Fruit fly (Drosophila melanogaster) whole organism, embryonic: ENCODE measurements around the gene tHMG1.

Experiments
- ATbp ChIP-seq: fragments of 200-800 bp; sonication (Bioruptor generic); optimal IDR thresholded peaks from 2 replicates; lab custom pipeline; 2017; ENCODE audit warnings: missing biosample characterization, mild to moderate bottlenecking, missing genetic modification characterization, missing genetic modification reagents
- Antp ChIP-seq: fragments of 200-800 bp; sonication (Bioruptor generic); optimal IDR thresholded peaks from 3 replicates; lab custom pipeline; 2016; ENCODE audit warnings: missing biosample characterization, missing genetic modification characterization
- Asciz ChIP-seq: fragments of 200-800 bp; sonication (Bioruptor generic); optimal IDR thresholded peaks from 2 replicates; lab custom pipeline; 2017; ENCODE audit warnings: missing biosample characterization, mild to moderate bottlenecking, missing genetic modification characterization, missing genetic modification reagents
- C15 ChIP-seq: fragments of 200-800 bp; sonication (Bioruptor generic); IDR thresholded peaks from 3 replicates; pipeline ENCODE4 v1.3.6; 2022; ENCODE audit warnings: missing biosample characterization, missing genetic modification characterization
- CG10209 ChIP-seq: fragments of 200-800 bp; sonication (Bioruptor generic); optimal IDR thresholded peaks from 3 replicates; lab custom pipeline; 2017; ENCODE audit warnings: missing biosample characterization, mild to moderate bottlenecking, missing genetic modification characterization, missing genetic modification reagents
- CG12104 ChIP-seq: fragments of 200-800 bp; sonication (Bioruptor generic); optimal IDR thresholded peaks from 3 replicates; lab custom pipeline; 2016; ENCODE audit warnings: missing biosample characterization, missing genetic modification characterization
- CG12744 ChIP-seq: fragments of 200-800 bp; sonication (Bioruptor generic); optimal IDR thresholded peaks from 2 replicates; lab custom pipeline; 2016; ENCODE audit warnings: missing biosample characterization, missing genetic modification characterization
- CG12769 ChIP-seq: fragments of 200-800 bp; sonication (Bioruptor generic); optimal IDR thresholded peaks from 2 replicates; lab custom pipeline; 2019; ENCODE audit warnings: missing biosample characterization, mild to moderate bottlenecking, missing genetic modification characterization, moderate library complexity
- CG13894 ChIP-seq: fragments of 200-800 bp; sonication (Bioruptor generic); optimal IDR thresholded peaks from 3 replicates; lab custom pipeline; 2018; ENCODE audit warnings: missing biosample characterization, mild to moderate bottlenecking, missing genetic modification characterization, moderate library complexity
- CG16779 ChIP-seq: fragments of 200-800 bp; sonication (Bioruptor generic); IDR thresholded peaks from 2 replicates; pipeline ENCODE4 v1.3.6; 2022; ENCODE audit warnings: missing biosample characterization, missing genetic modification characterization
- CG17186 ChIP-seq: fragments of 200-800 bp; sonication (Bioruptor generic); optimal IDR thresholded peaks from 3 replicates; lab custom pipeline; 2017; ENCODE audit warnings: missing biosample characterization, missing genetic modification reagents, missing genetic modification characterization
- CG17912 ChIP-seq: fragments of 200-800 bp; sonication (Bioruptor generic); optimal IDR thresholded peaks from 2 replicates; lab custom pipeline; 2018; ENCODE audit warnings: missing biosample characterization, mild to moderate bottlenecking, missing genetic modification characterization
- CG2875 ChIP-seq: fragments of 200-800 bp; sonication (Bioruptor generic); optimal IDR thresholded peaks from 2 replicates; lab custom pipeline; 2017; ENCODE audit warnings: missing biosample characterization, mild to moderate bottlenecking, missing genetic modification characterization, missing genetic modification reagents
- CG30403 ChIP-seq: fragments of 200-800 bp; sonication (Bioruptor generic); optimal IDR thresholded peaks from 3 replicates; lab custom pipeline; 2016; ENCODE audit warnings: missing biosample characterization, missing genetic modification characterization
- CG30431 ChIP-seq: fragments of 200-800 bp; sonication (Bioruptor generic); optimal IDR thresholded peaks from 2 replicates; lab custom pipeline; 2017; ENCODE audit warnings: missing biosample characterization, missing genetic modification characterization
- CG31365 ChIP-seq: fragments of 200-800 bp; sonication (Bioruptor generic); optimal IDR thresholded peaks from 2 replicates; lab custom pipeline; 2018; ENCODE audit warnings: missing biosample characterization, mild to moderate bottlenecking, missing genetic modification characterization
- CG31388 ChIP-seq: fragments of 200-800 bp; sonication (Bioruptor generic); optimal IDR thresholded peaks from 2 replicates; lab custom pipeline; 2016; ENCODE audit warnings: missing biosample characterization, missing genetic modification characterization
- CG4820 ChIP-seq: fragments of 200-800 bp; sonication (Bioruptor generic); optimal IDR thresholded peaks from 3 replicates; lab custom pipeline; 2016; ENCODE audit warnings: missing biosample characterization, missing genetic modification characterization
- CG5180 ChIP-seq: fragments of 200-800 bp; sonication (Bioruptor generic); optimal IDR thresholded peaks from 3 replicates; lab custom pipeline; 2017; ENCODE audit warnings: missing biosample characterization, missing genetic modification characterization, mild to moderate bottlenecking, moderate library complexity, missing genetic modification reagents
- CG9215 ChIP-seq: fragments of 200-800 bp; sonication (Bioruptor generic); IDR thresholded peaks from 2 replicates; pipeline ENCODE4 v1.3.6; 2022; ENCODE audit warnings: missing biosample characterization, missing genetic modification characterization
- Drgx ChIP-seq: fragments of 200-800 bp; sonication (Bioruptor generic); IDR thresholded peaks from 2 replicates; pipeline ENCODE4 v1.3.6; 2022; ENCODE audit warnings: missing biosample characterization, missing genetic modification characterization
- E2f1 ChIP-seq: fragments of 200-800 bp; sonication (Bioruptor generic); IDR thresholded peaks from 2 replicates; pipeline ENCODE4 v1.3.6; 2022; ENCODE audit warnings: missing biosample characterization, missing genetic modification characterization
- Elba2 ChIP-seq: fragments of 200-800 bp; sonication (Bioruptor generic); optimal IDR thresholded peaks from 3 replicates; lab custom pipeline; 2016; ENCODE audit warnings: missing biosample characterization, missing genetic modification characterization
- HLH3B ChIP-seq: fragments of 200-800 bp; sonication (Bioruptor generic); IDR thresholded peaks from 2 replicates; pipeline ENCODE4 v1.3.6; 2022; ENCODE audit warnings: missing biosample characterization, missing genetic modification characterization
- Rfx ChIP-seq: fragments of 200-800 bp; sonication (Bioruptor generic); IDR thresholded peaks from 2 replicates; pipeline ENCODE4 v1.3.6; 2022; ENCODE audit warnings: missing biosample characterization, missing genetic modification characterization
- Side ChIP-seq: fragments of 200-800 bp; sonication (Bioruptor generic); optimal IDR thresholded peaks from 2 replicates; lab custom pipeline; 2016; ENCODE audit warnings: missing biosample characterization, missing genetic modification characterization
- Sry-δ ChIP-seq: fragments of 200-800 bp; sonication (Bioruptor generic); optimal IDR thresholded peaks from 2 replicates; lab custom pipeline; 2016; ENCODE audit warnings: missing biosample characterization, missing genetic modification characterization
- Trl ChIP-seq, 3 experiments: fragments of >200 bp in 2 of 3; fragments of 200-800 bp in 1 of 3; sonication (Bioruptor generic) in 1 of 3; optimal IDR thresholded peaks; 2 replicates in 1 of 3; 3 replicates in 2 of 3; lab custom pipeline; 2016 to 2017; ENCODE audit warnings: missing biosample characterization in 1 of 3, missing genetic modification characterization in 1 of 3
- YL-1 ChIP-seq: fragments of 200-800 bp; sonication (Bioruptor generic); optimal IDR thresholded peaks from 3 replicates; lab custom pipeline; 2017; ENCODE audit warnings: missing biosample characterization, mild to moderate bottlenecking, missing genetic modification characterization
- ac ChIP-seq: fragments of 200-800 bp; sonication (Bioruptor generic); optimal IDR thresholded peaks from 3 replicates; lab custom pipeline; 2017; ENCODE audit warnings: missing biosample characterization, mild to moderate bottlenecking, missing genetic modification characterization
- cato ChIP-seq: fragments of 200-800 bp; sonication (Bioruptor generic); optimal IDR thresholded peaks from 2 replicates; lab custom pipeline; 2016; ENCODE audit warnings: missing biosample characterization, missing genetic modification characterization, borderline replicate concordance
- crc ChIP-seq: fragments of 200-800 bp; sonication (Bioruptor generic); optimal IDR thresholded peaks from 2 replicates; lab custom pipeline; 2016; ENCODE audit warnings: missing biosample characterization, missing genetic modification characterization
- emc ChIP-seq: fragments of 200-800 bp; sonication (Bioruptor generic); optimal IDR thresholded peaks from 2 replicates; lab custom pipeline; 2016; ENCODE audit warnings: missing biosample characterization, missing genetic modification characterization
- ems ChIP-seq: fragments of 200-800 bp; sonication (Bioruptor generic); optimal IDR thresholded peaks from 3 replicates; lab custom pipeline; 2016; ENCODE audit warnings: missing biosample characterization, missing genetic modification characterization
- hth ChIP-seq: fragments of >200 bp; optimal IDR thresholded peaks from 2 replicates; lab custom pipeline; 2017; ENCODE audit warnings: inconsistent platforms
- ind ChIP-seq: fragments of 200-800 bp; sonication (Bioruptor generic); optimal IDR thresholded peaks from 3 replicates; lab custom pipeline; 2016; ENCODE audit warnings: missing biosample characterization, missing genetic modification characterization
- jigr1 ChIP-seq: fragments of 200-800 bp; sonication (Bioruptor generic); IDR thresholded peaks from 3 replicates; pipeline ENCODE4 v1.3.6; 2022; ENCODE audit warnings: missing biosample characterization, missing genetic modification characterization
- kah ChIP-seq: fragments of 200-800 bp; sonication (Bioruptor generic); optimal IDR thresholded peaks from 2 replicates; lab custom pipeline; 2018; ENCODE audit warnings: missing biosample characterization, mild to moderate bottlenecking, missing genetic modification characterization
- mld ChIP-seq: fragments of 200-800 bp; sonication (Bioruptor generic); IDR thresholded peaks from 3 replicates; pipeline ENCODE4 v1.3.6; 2022; ENCODE audit warnings: missing biosample characterization, missing genetic modification characterization; ENCODE audit not compliant: partially characterized antibody
- org-1 ChIP-seq: fragments of 200-800 bp; sonication (Bioruptor generic); optimal IDR thresholded peaks from 2 replicates; lab custom pipeline; 2017; ENCODE audit warnings: missing biosample characterization, missing genetic modification characterization
- psq ChIP-seq: fragments of 200-800 bp; sonication (Bioruptor generic); optimal IDR thresholded peaks from 2 replicates; lab custom pipeline; 2017; ENCODE audit warnings: missing biosample characterization, missing genetic modification characterization
- pum ChIP-seq: fragments of 200-800 bp; sonication (Bioruptor generic); optimal IDR thresholded peaks from 2 replicates; lab custom pipeline; 2016; ENCODE audit warnings: missing biosample characterization, missing genetic modification characterization
- pzg ChIP-seq: fragments of 200-800 bp; sonication (Bioruptor generic); optimal IDR thresholded peaks from 3 replicates; lab custom pipeline; 2018; ENCODE audit warnings: missing biosample characterization, mild to moderate bottlenecking, missing genetic modification characterization, moderate library complexity
- run ChIP-seq: fragments of 200-800 bp; sonication (Bioruptor generic); optimal IDR thresholded peaks from 3 replicates; lab custom pipeline; 2018; ENCODE audit warnings: missing biosample characterization, mild to moderate bottlenecking, missing genetic modification characterization
- sisA ChIP-seq: fragments of 200-800 bp; sonication (Bioruptor generic); IDR thresholded peaks from 2 replicates; pipeline ENCODE4 v1.3.6; 2022; ENCODE audit warnings: missing biosample characterization, missing genetic modification characterization
- so ChIP-seq: fragments of 200-800 bp; sonication (Bioruptor generic); IDR thresholded peaks from 3 replicates; pipeline ENCODE4 v1.3.6; 2022; ENCODE audit warnings: missing biosample characterization, missing genetic modification characterization
- stwl ChIP-seq: fragments of 200-800 bp; sonication (Bioruptor generic); optimal IDR thresholded peaks from 3 replicates; lab custom pipeline; 2018; ENCODE audit warnings: missing biosample characterization, mild to moderate bottlenecking, missing genetic modification characterization, moderate library complexity
- tio ChIP-seq: fragments of 200-800 bp; sonication (Bioruptor generic); optimal IDR thresholded peaks from 2 replicates; lab custom pipeline; 2017; ENCODE audit warnings: missing biosample characterization, missing genetic modification characterization, inconsistent platforms
- unc-4 ChIP-seq: fragments of 200-800 bp; sonication (Bioruptor generic); IDR thresholded peaks from 2 replicates; pipeline ENCODE4 v1.3.6; 2022; ENCODE audit warnings: missing biosample characterization, missing genetic modification characterization; ENCODE audit not compliant: partially characterized antibody
- wor ChIP-seq: fragments of 200-800 bp; sonication (Bioruptor generic); IDR thresholded peaks from 2 replicates; pipeline ENCODE4 v1.3.6; 2022; ENCODE audit warnings: missing biosample characterization, missing genetic modification characterization

Gene tHMG1

dm6 chr3R:22524344-22525072 is 32.9 kb downstream of the tHMG1 start (continued):
- no peak for TF ChIP-seq Drgx (GFP tag; lab: Robert Waterston, UW)
- TF ChIP-seq CG5180 (GFP tag; lab: Kevin White, UChicago): peak; percentile 79
- TF ChIP-seq sisA (GFP tag; lab: Robert Waterston, UW): no peak
- TF ChIP-seq C15: no peak
- TF ChIP-seq CG12744 (GFP tag; lab: Kevin White, UChicago): no peak
- peak; percentile 59 for TF ChIP-seq run (tag; lab: Kevin White, UChicago)
- TF ChIP-seq CG10209 (GFP tag; lab: Kevin White, UChicago): peak; percentile 68
- peak; percentile 38 for TF ChIP-seq tio (GFP tag; lab: Kevin White, UChicago)
- no peak for TF ChIP-seq CG30431
- TF ChIP-seq YL-1 (GFP tag; lab: Kevin White, UChicago): peak; percentile 5
- TF ChIP-seq CG31388: no peak
- TF ChIP-seq ATbp: peak; percentile 95
- TF ChIP-seq wor (GFP tag; lab: Robert Waterston, UW): no peak
- TF ChIP-seq CG17912 (GFP tag; lab: Kevin White, UChicago): peak; percentile 77
- peak; percentile 1 for TF ChIP-seq crc (GFP tag; lab: Kevin White, UChicago)
- TF ChIP-seq emc (GFP tag; lab: Kevin White, UChicago): no peak
- TF ChIP-seq CG2875 (GFP tag; lab: Kevin White, UChicago): peak; percentile 79
- no peak for TF ChIP-seq hth
- TF ChIP-seq Sry-δ (GFP tag; lab: Kevin White, UChicago): peak; percentile 9
- no peak for TF ChIP-seq stwl (tag; lab: Kevin White, UChicago)
- TF ChIP-seq unc-4 (GFP tag; lab: Robert Waterston, UW): no peak
- TF ChIP-seq CG9215: no peak
- peak; percentile 29 for TF ChIP-seq CG4820 (GFP tag; lab: Kevin White, UChicago)
- peak; percentile 14 for TF ChIP-seq CG12104 (GFP tag; lab: Kevin White, UChicago)
- no peak for TF ChIP-seq ind (GFP tag; lab: Kevin White, UChicago)
- TF ChIP-seq ac (GFP tag; lab: Kevin White, UChicago): no peak
- peak; percentile 10 for TF ChIP-seq ems (GFP tag; lab: Kevin White, UChicago)
- TF ChIP-seq CG16779 (GFP tag; lab: Robert Waterston, UW): no peak
- peak; percentile 4 for TF ChIP-seq psq (GFP tag; lab: Kevin White, UChicago)
- TF ChIP-seq pum (GFP tag; lab: Kevin White, UChicago): no peak
- TF ChIP-seq Elba2 (GFP tag; lab: Kevin White, UChicago): no peak
- peak; percentile 58 for TF ChIP-seq cato (GFP tag; lab: Kevin White, UChicago)
- TF ChIP-seq org-1 (GFP tag; lab: Kevin White, UChicago): peak; percentile 81
- TF ChIP-seq HLH3B (GFP tag; lab: Robert Waterston, UW): peak; percentile 42; the same call in 1 of the 2 replicates
- TF ChIP-seq so (GFP tag; lab: Robert Waterston, UW): peak; percentile 69; the same call in 2 of the 3 replicates
- peak; percentile 40 for TF ChIP-seq CG12769 (tag; lab: Kevin White, UChicago)
- peak; percentile 21 for TF ChIP-seq CG30403 (GFP tag; lab: Kevin White, UChicago)
- TF ChIP-seq Asciz: peak; percentile 91
- TF ChIP-seq kah (GFP tag; lab: Kevin White, UChicago): peak; percentile 62
- no peak for TF ChIP-seq mld (GFP tag; lab: Robert Waterston, UW)
- peak; percentile 2 for TF ChIP-seq Antp (GFP tag; lab: Kevin White, UChicago)
- TF ChIP-seq E2f1: no peak; the same call in 1 of the 2 replicates
- TF ChIP-seq Rfx (GFP tag; lab: Robert Waterston, UW): peak; percentile 36; the same call in 1 of the 2 replicates
- peak; percentile 0 for TF ChIP-seq CG17186 (GFP tag; lab: Kevin White, UChicago)
- no peak for TF ChIP-seq jigr1 (GFP tag; lab: Robert Waterston, UW)
- no peak for TF ChIP-seq pzg (GFP tag; lab: Kevin White, UChicago)
- TF ChIP-seq Trl (optimal IDR thresholded peaks at IDR 0.05; lab: Kevin White, UChicago): no peak
- peak; percentile 62 for TF ChIP-seq Trl (GFP tag; optimal IDR thresholded peaks at IDR 0.05; lab: Kevin White, UChicago)
- peak; percentile 54 for TF ChIP-seq Side (GFP tag; lab: Kevin White, UChicago)
- TF ChIP-seq CG31365 (tag; lab: Kevin White, UChicago): peak; percentile 60
- TF ChIP-seq CG13894: no peak
